Fruit fly (Drosophila melanogaster): ENCODE measurements around the gene CG8032.

- TF ChIP-seq CG34367 (tag; optimal IDR thresholded peaks at IDR 0.05) (no peak), gl (tag; optimal IDR thresholded peaks at IDR 0.05) (no peak), CG4496 (GFP tag; IDR thresholded peaks at IDR 0.05) (no peak), CG12605 (GFP tag; IDR thresholded peaks at IDR 0.05) (no peak), CG10348 (GFP tag; IDR thresholded peaks at IDR 0.05) (no peak), Pif1A (GFP tag; optimal IDR thresholded peaks at IDR 0.05) (no peak)
Observed at dm6 chr3R:8668024-8668856, 4.3 kb downstream of the CG8032 start.
